1 fruit fly cellular context compared by ENCODE assay signal in genomic region chr3R:15651770-15652410, dm6.
A peak's percentile ranks its signal among the peaks of the same experiment; 100 is the strongest.
TF ChIP-seq lines count a peak whose summit lies in the region.

No protein-coding gene starts in this region.

TF ChIP-seq in whole organism, embryonic, 481 proteins besides CTCF, POLR2A, EP300 and RAD21 (continued from another document and continues in another):
- TF ChIP-seq CG4360 (GFP tag; IDR thresholded peaks at IDR 0.05; lab: Robert Waterston, UW) (peak; percentile 57; the same call in 1 of the 2 replicates), Opbp (GFP tag; IDR thresholded peaks at IDR 0.05; lab: Robert Waterston, UW; ENCODE audit: partially characterized antibody) (0 out of 3 replicates have a peak, but pooled peaks have one; percentile 18), Usf (GFP tag; optimal IDR thresholded peaks at IDR 0.05; lab: Kevin White, UChicago) (no peak), pb (GFP tag; optimal IDR thresholded peaks at IDR 0.05; lab: Kevin White, UChicago) (peak; percentile 27), CG4820 (GFP tag; optimal IDR thresholded peaks at IDR 0.05; lab: Kevin White, UChicago) (peak; percentile 56), NK7.1 (GFP tag; optimal IDR thresholded peaks at IDR 0.05; lab: Kevin White, UChicago) (no peak), CG18262 (tag; optimal IDR thresholded peaks at IDR 0.05; lab: Kevin White, UChicago) (peak; percentile 69), CG2889 (GFP tag; IDR thresholded peaks at IDR 0.05; lab: Robert Waterston, UW) (no peak), CG31441 (GFP tag; IDR thresholded peaks at IDR 0.05; lab: Robert Waterston, UW) (peak; percentile 65), CG10979 (tag; optimal IDR thresholded peaks at IDR 0.05; lab: Kevin White, UChicago) (peak; percentile 83), jigr1 (GFP tag; IDR thresholded peaks at IDR 0.05; lab: Robert Waterston, UW) (no peak), CG14860 (GFP tag; IDR thresholded peaks at IDR 0.05; lab: Robert Waterston, UW; ENCODE audit: partially characterized antibody) (0 out of 3 replicates have a peak, but pooled peaks have one; percentile 17), Spps (tag; optimal IDR thresholded peaks at IDR 0.05; lab: Kevin White, UChicago) (peak; percentile 68), psq (GFP tag; optimal IDR thresholded peaks at IDR 0.05; lab: Kevin White, UChicago) (no peak), Mad (GFP tag; optimal IDR thresholded peaks at IDR 0.05; lab: Kevin White, UChicago) (no peak), oc (tag; optimal IDR thresholded peaks at IDR 0.05; lab: Kevin White, UChicago) (no peak), Adf1 (GFP tag; IDR thresholded peaks at IDR 0.05; lab: Robert Waterston, UW) (no peak), CG33213 (GFP tag; optimal IDR thresholded peaks at IDR 0.05; lab: Kevin White, UChicago) (no peak), Pdp1 (GFP tag; optimal IDR thresholded peaks at IDR 0.05; lab: Kevin White, UChicago) (peak; percentile 52 to 74), CG8290 (GFP tag; optimal IDR thresholded peaks at IDR 0.05; lab: Kevin White, UChicago) (peak; percentile 68), CG8290 (tag; optimal IDR thresholded peaks at IDR 0.05; lab: Kevin White, UChicago) (no peak), MESR4 (GFP tag; optimal IDR thresholded peaks at IDR 0.05; lab: Kevin White, UChicago) (no peak), Stat92E (GFP tag; optimal IDR thresholded peaks at IDR 0.05; lab: Kevin White, UChicago) (no peak), CG18476 (GFP tag; optimal IDR thresholded peaks at IDR 0.05; lab: Kevin White, UChicago) (peak; percentile 35), repo (GFP tag; optimal IDR thresholded peaks at IDR 0.05; lab: Kevin White, UChicago) (no peak), CG3838 (GFP tag; optimal IDR thresholded peaks at IDR 0.05; lab: Kevin White, UChicago) (no peak), Sin3A (optimal IDR thresholded peaks at IDR 0.05; lab: Kevin White, UChicago) (no peak), dpn (GFP tag; optimal IDR thresholded peaks at IDR 0.05; lab: Kevin White, UChicago) (peak in 1 of 2 experiments; percentile 50), CG4328 (GFP tag; optimal IDR thresholded peaks at IDR 0.05; lab: Kevin White, UChicago) (no peak), jing (GFP tag; optimal IDR thresholded peaks at IDR 0.05; lab: Kevin White, UChicago) (peak; percentile 42), br (optimal IDR thresholded peaks at IDR 0.05; lab: Kevin White, UChicago) (no peak), fd102C (GFP tag; optimal IDR thresholded peaks at IDR 0.05; lab: Kevin White, UChicago) (peak; percentile 1), CG17385 (GFP tag; optimal IDR thresholded peaks at IDR 0.05; lab: Kevin White, UChicago) (no peak), ap (GFP tag; IDR thresholded peaks at IDR 0.05; lab: Robert Waterston, UW) (0 out of 2 replicates have a peak, but pooled peaks have one; percentile 15), sens-2 (GFP tag; IDR thresholded peaks at IDR 0.05; lab: Robert Waterston, UW) (no peak), Hr51 (GFP tag; optimal IDR thresholded peaks at IDR 0.05; lab: Kevin White, UChicago) (no peak), CG18764 (GFP tag; optimal IDR thresholded peaks at IDR 0.05; lab: Kevin White, UChicago) (peak; percentile 7), CG15601 (tag; optimal IDR thresholded peaks at IDR 0.05; lab: Kevin White, UChicago) (no peak), Sry-δ (GFP tag; optimal IDR thresholded peaks at IDR 0.05; lab: Kevin White, UChicago) (peak; percentile 19), sisA (GFP tag; IDR thresholded peaks at IDR 0.05; lab: Robert Waterston, UW) (peak; percentile 71), amos (GFP tag; IDR thresholded peaks at IDR 0.05; lab: Robert Waterston, UW; ENCODE audit: partially characterized antibody) (no peak), E2f2 (GFP tag; IDR thresholded peaks at IDR 0.05; lab: Robert Waterston, UW) (no peak), CG10209 (GFP tag; optimal IDR thresholded peaks at IDR 0.05; lab: Kevin White, UChicago) (peak; percentile 8), dan (GFP tag; IDR thresholded peaks at IDR 0.05; lab: Robert Waterston, UW) (no peak), Dek (tag; optimal IDR thresholded peaks at IDR 0.05; lab: Kevin White, UChicago) (no peak), hb (GFP tag; IDR thresholded peaks at IDR 0.05; lab: Robert Waterston, UW; ENCODE audit: partially characterized antibody) (no peak), zfh1 (GFP tag; IDR thresholded peaks at IDR 0.05; lab: Robert Waterston, UW) (peak; percentile 73; the same call in 2 of the 3 replicates), CG34422 (GFP tag; IDR thresholded peaks at IDR 0.05; lab: Robert Waterston, UW) (peak; percentile 42; the same call in 1 of the 3 replicates), D (optimal IDR thresholded peaks at IDR 0.05; lab: Kevin White, UChicago) (no peak), D (GFP tag; optimal IDR thresholded peaks at IDR 0.05; lab: Kevin White, UChicago) (peak; percentile 71), CG3407 (GFP tag; optimal IDR thresholded peaks at IDR 0.05; lab: Kevin White, UChicago) (peak; percentile 17), CG5953 (GFP tag; IDR thresholded peaks at IDR 0.05; lab: Robert Waterston, UW) (no peak), Hr3 (GFP tag; optimal IDR thresholded peaks at IDR 0.05; lab: Kevin White, UChicago) (no peak), CG10959 (GFP tag; IDR thresholded peaks at IDR 0.05; lab: Robert Waterston, UW) (peak; percentile 77), CG8089 (GFP tag; optimal IDR thresholded peaks at IDR 0.05; lab: Kevin White, UChicago) (no peak), Nf-YC (tag; optimal IDR thresholded peaks at IDR 0.05; lab: Kevin White, UChicago) (no peak), CG2120 (GFP tag; optimal IDR thresholded peaks at IDR 0.05; lab: Kevin White, UChicago) (no peak), sob (GFP tag; IDR thresholded peaks at IDR 0.05; lab: Robert Waterston, UW) (no peak), CG17186 (GFP tag; optimal IDR thresholded peaks at IDR 0.05; lab: Kevin White, UChicago) (peak; percentile 8), CG6254 (GFP tag; optimal IDR thresholded peaks at IDR 0.05; lab: Kevin White, UChicago) (peak; percentile 72), dysf (GFP tag; IDR thresholded peaks at IDR 0.05; lab: Robert Waterston, UW) (no peak), cas (GFP tag; IDR thresholded peaks at IDR 0.05; lab: Robert Waterston, UW) (no peak), Xbp1 (GFP tag; optimal IDR thresholded peaks at IDR 0.05; lab: Kevin White, UChicago) (peak; percentile 12), CG4854 (GFP tag; optimal IDR thresholded peaks at IDR 0.05; lab: Kevin White, UChicago) (no peak), CG32772 (GFP tag; IDR thresholded peaks at IDR 0.05; lab: Robert Waterston, UW) (peak; percentile 54; the same call in 1 of the 2 replicates), Trl (optimal IDR thresholded peaks at IDR 0.05; lab: Kevin White, UChicago) (no peak), Trl (GFP tag; optimal IDR thresholded peaks at IDR 0.05; lab: Kevin White, UChicago) (peak; percentile 3), zen (tag; optimal IDR thresholded peaks at IDR 0.05; lab: Kevin White, UChicago) (peak; percentile 75), klu (GFP tag; IDR thresholded peaks at IDR 0.05; lab: Robert Waterston, UW) (no peak), hbn (GFP tag; IDR thresholded peaks at IDR 0.05; lab: Robert Waterston, UW; ENCODE audit: partially characterized antibody) (no peak), CG10565 (GFP tag; optimal IDR thresholded peaks at IDR 0.05; lab: Kevin White, UChicago) (no peak), seq (GFP tag; IDR thresholded peaks at IDR 0.05; lab: Robert Waterston, UW) (no peak), Ptx1 (GFP tag; IDR thresholded peaks at IDR 0.05; lab: Robert Waterston, UW) (0 out of 2 replicates have a peak, but pooled peaks have one; percentile 29), tna (GFP tag; IDR thresholded peaks at IDR 0.05; lab: Robert Waterston, UW; ENCODE audit: partially characterized antibody) (no peak), btn (GFP tag; optimal IDR thresholded peaks at IDR 0.05; lab: Kevin White, UChicago) (peak; percentile 23), Antp (GFP tag; optimal IDR thresholded peaks at IDR 0.05; lab: Kevin White, UChicago) (peak; percentile 11), CG9876 (GFP tag; optimal IDR thresholded peaks at IDR 0.05; lab: Kevin White, UChicago) (no peak), Ets65A (GFP tag; lab: Kevin White, UChicago) (peak; percentile 94), sens (GFP tag; lab: Kevin White, UChicago) (peak; percentile 97), CG1602 (GFP tag; optimal IDR thresholded peaks at IDR 0.05; lab: Kevin White, UChicago) (peak; percentile 27), CG14441 (GFP tag; IDR thresholded peaks at IDR 0.05; lab: Robert Waterston, UW) (no peak), zen2 (GFP tag; IDR thresholded peaks at IDR 0.05; lab: Robert Waterston, UW; ENCODE audit: partially characterized antibody) (no peak), gem (tag; optimal IDR thresholded peaks at IDR 0.05; lab: Kevin White, UChicago) (peak; percentile 59), CG12155 (GFP tag; optimal IDR thresholded peaks at IDR 0.05; lab: Kevin White, UChicago) (no peak), Bteb2 (GFP tag; optimal IDR thresholded peaks at IDR 0.05; lab: Kevin White, UChicago) (no peak), CG11723 (GFP tag; optimal IDR thresholded peaks at IDR 0.05; lab: Kevin White, UChicago) (no peak), CoRest (tag; optimal IDR thresholded peaks at IDR 0.05; lab: Kevin White, UChicago) (peak; percentile 5), pho (GFP tag; optimal IDR thresholded peaks at IDR 0.05; lab: Kevin White, UChicago) (no peak), CG4617 (GFP tag; optimal IDR thresholded peaks at IDR 0.05; lab: Kevin White, UChicago; ENCODE audit: borderline replicate concordance) (no peak), CG18619 (GFP tag; optimal IDR thresholded peaks at IDR 0.05; lab: Kevin White, UChicago) (no peak), CG13296 (GFP tag; optimal IDR thresholded peaks at IDR 0.05; lab: Kevin White, UChicago) (no peak), tgo (GFP tag; IDR thresholded peaks at IDR 0.05; lab: Robert Waterston, UW) (peak; percentile 21; the same call in 1 of the 3 replicates), crc (GFP tag; optimal IDR thresholded peaks at IDR 0.05; lab: Kevin White, UChicago) (no peak), yki (optimal IDR thresholded peaks at IDR 0.05; lab: Kevin White, UChicago) (no peak), twi (tag; optimal IDR thresholded peaks at IDR 0.05; lab: Kevin White, UChicago) (no peak), Camta (GFP tag; optimal IDR thresholded peaks at IDR 0.05; lab: Kevin White, UChicago) (peak; percentile 55), Myb (GFP tag; optimal IDR thresholded peaks at IDR 0.05; lab: Kevin White, UChicago) (no peak), inv (GFP tag; IDR thresholded peaks at IDR 0.05; lab: Robert Waterston, UW; ENCODE audit: partially characterized antibody) (no peak), toy (GFP tag; IDR thresholded peaks at IDR 0.05; lab: Robert Waterston, UW) (no peak), Rx (GFP tag; IDR thresholded peaks at IDR 0.05; lab: Robert Waterston, UW) (no peak), wdn (GFP tag; IDR thresholded peaks at IDR 0.05; lab: Robert Waterston, UW) (no peak), knrl (GFP tag; IDR thresholded peaks at IDR 0.05; lab: Robert Waterston, UW; ENCODE audit: partially characterized antibody) (no peak), Dref (GFP tag; IDR thresholded peaks at IDR 0.05; lab: Robert Waterston, UW) (no peak), Six4 (GFP tag; optimal IDR thresholded peaks at IDR 0.05; lab: Kevin White, UChicago) (peak; percentile 60), Side (GFP tag; optimal IDR thresholded peaks at IDR 0.05; lab: Kevin White, UChicago) (peak; percentile 10), exex (tag; optimal IDR thresholded peaks at IDR 0.05; lab: Kevin White, UChicago) (no peak), lbe (GFP tag; optimal IDR thresholded peaks at IDR 0.05; lab: Kevin White, UChicago) (peak; percentile 75), slbo (GFP tag; IDR thresholded peaks at IDR 0.05; lab: Robert Waterston, UW) (no peak), row (GFP tag; IDR thresholded peaks at IDR 0.05; lab: Robert Waterston, UW) (peak; percentile 52; the same call in 2 of the 3 replicates), ac (GFP tag; optimal IDR thresholded peaks at IDR 0.05; lab: Kevin White, UChicago) (peak; percentile 55), Kr (GFP tag; optimal IDR thresholded peaks at IDR 0.05; lab: Kevin White, UChicago) (peak; percentile 27), CG2199 (GFP tag; IDR thresholded peaks at IDR 0.05; lab: Robert Waterston, UW) (peak; percentile 51; the same call in 1 of the 3 replicates), CG11560 (tag; IDR thresholded peaks at IDR 0.05; lab: Robert Waterston, UW) (no peak), CG8924 (tag; optimal IDR thresholded peaks at IDR 0.05; lab: Kevin White, UChicago) (peak; percentile 14), hth (optimal IDR thresholded peaks at IDR 0.05; lab: Kevin White, UChicago) (no peak), pan (optimal IDR thresholded peaks at IDR 0.05; lab: Kevin White, UChicago) (no peak), pan (GFP tag; optimal IDR thresholded peaks at IDR 0.05 in 1 of 2, IDR thresholded peaks at IDR 0.05 in 1 of 2) (peak in 1 of 2 experiments; percentile 27), ab (GFP tag; optimal IDR thresholded peaks at IDR 0.05; lab: Kevin White, UChicago) (no peak), Dbx (GFP tag; IDR thresholded peaks at IDR 0.05; lab: Robert Waterston, UW) (no peak), kni (GFP tag; optimal IDR thresholded peaks at IDR 0.05; lab: Kevin White, UChicago) (no peak), CG6791 (GFP tag; IDR thresholded peaks at IDR 0.05; lab: Robert Waterston, UW; ENCODE audit: partially characterized antibody) (no peak), nau (GFP tag; optimal IDR thresholded peaks at IDR 0.05; lab: Kevin White, UChicago) (peak; percentile 10), scrt (GFP tag; optimal IDR thresholded peaks at IDR 0.05; lab: Kevin White, UChicago) (no peak), Dll (GFP tag; IDR thresholded peaks at IDR 0.05; lab: Robert Waterston, UW; ENCODE audit: partially characterized antibody) (no peak), CG1233 (GFP tag; optimal IDR thresholded peaks at IDR 0.05; lab: Kevin White, UChicago) (peak; percentile 4), CG5245 (GFP tag; optimal IDR thresholded peaks at IDR 0.05; lab: Kevin White, UChicago) (peak; percentile 51), insv (GFP tag; optimal IDR thresholded peaks at IDR 0.05; lab: Kevin White, UChicago) (no peak), Abd-B (GFP tag; optimal IDR thresholded peaks at IDR 0.05; lab: Kevin White, UChicago) (peak; percentile 62), CG1024 (GFP tag; IDR thresholded peaks at IDR 0.05; lab: Robert Waterston, UW) (peak; percentile 35; the same call in 1 of the 2 replicates), H15 (GFP tag; IDR thresholded peaks at IDR 0.05; lab: Robert Waterston, UW) (no peak), HmgZ (tag; optimal IDR thresholded peaks at IDR 0.05; lab: Kevin White, UChicago) (no peak), stwl (tag; optimal IDR thresholded peaks at IDR 0.05; lab: Kevin White, UChicago) (peak; percentile 43), aop (GFP tag; IDR thresholded peaks at IDR 0.05; lab: Robert Waterston, UW) (no peak), CG15011 (GFP tag; optimal IDR thresholded peaks at IDR 0.05; lab: Kevin White, UChicago) (no peak)
